Worm (Caenorhabditis elegans): Measurements from ENCODE around the gene ZK1307.9.

DNA sequence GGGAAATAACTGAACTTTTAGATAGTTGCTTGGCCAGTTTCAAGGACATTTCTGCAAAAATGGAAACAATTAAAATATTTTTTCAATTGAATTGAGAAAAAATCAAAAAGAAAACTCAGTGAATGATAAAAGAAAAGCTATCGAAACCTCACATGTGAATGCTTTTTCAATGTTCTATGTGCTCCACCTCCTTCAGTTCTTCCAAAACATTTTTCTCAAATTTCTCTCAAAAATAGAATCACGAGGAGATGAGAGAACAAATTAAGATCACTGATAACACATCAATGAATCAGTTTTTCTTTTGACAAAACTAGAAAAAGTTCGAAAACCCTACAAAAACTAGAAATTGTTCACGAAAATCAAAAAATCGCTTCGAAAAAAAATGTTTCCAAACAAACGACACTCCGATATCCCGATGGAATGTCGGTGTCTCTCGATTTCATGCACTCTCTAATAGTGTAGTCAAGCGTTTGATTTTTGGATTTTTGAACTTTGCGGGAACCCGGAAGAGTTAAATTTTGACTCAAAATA, 37.4 kb downstream of the ZK1307.9 start, which contains the start of gene ZK1320.9:
- no peak for TF ChIP-seq unc-62 (GFP tag; optimal IDR thresholded peaks at IDR 0.05)
- TF ChIP-seq blmp-1 (tag; optimal IDR thresholded peaks at IDR 0.05): peak; percentile 10
- peak; percentile 39 to 50 for TF ChIP-seq efl-1 (optimal IDR thresholded peaks at IDR 0.05)
- peak; percentile 58 to 74 for TF ChIP-seq efl-1 (GFP tag; optimal IDR thresholded peaks at IDR 0.05 in 1 of 2)
- TF ChIP-seq nhr-12 (tag; optimal IDR thresholded peaks at IDR 0.05): no peak
- TF ChIP-seq ceh-82 (tag; optimal IDR thresholded peaks at IDR 0.05): peak in 1 of 3 experiments; percentile 10
- TF ChIP-seq fos-1 (tag; optimal IDR thresholded peaks at IDR 0.05): no peak
- TF ChIP-seq lin-39 (tag; optimal IDR thresholded peaks at IDR 0.05): no peak

All from whole organism, L1 larva.